ENCODE assay signal across 5 fruit fly cellular contexts in the genomic region with DNA sequence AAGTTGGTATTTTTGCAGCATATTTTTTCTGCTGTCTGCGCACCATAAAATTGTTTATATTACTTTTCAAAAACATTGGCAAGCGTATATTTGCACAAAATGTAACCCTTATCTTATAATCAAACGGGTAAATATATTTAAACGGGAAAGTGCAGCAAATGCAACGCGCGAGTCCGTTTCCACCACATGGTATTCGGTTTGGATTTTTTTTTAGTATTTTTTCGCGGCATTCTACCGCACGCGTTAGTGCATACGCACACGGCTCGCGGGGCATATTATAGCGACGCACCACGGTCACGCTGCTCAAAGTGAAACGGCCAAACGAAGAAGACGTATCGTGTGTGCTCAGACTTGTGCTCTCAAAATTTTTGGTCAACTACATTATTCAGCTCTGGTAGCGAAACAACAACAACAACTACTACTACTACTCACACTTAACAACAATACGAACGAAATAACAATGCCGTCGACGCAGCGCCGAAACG.
A peak's percentile ranks its signal among the peaks of the same experiment; 100 is the strongest.
TF ChIP-seq lines count a peak whose summit lies in the region.

A gene (plus strand): TSS at position 302 of the 485 bp plus-strand sequence.

- TF ChIP-seq CTCF in whole organism, embryonic (GFP tag; optimal IDR thresholded peaks at IDR 0.05; lab: Kevin White, UChicago), result peak; percentile 2

TF ChIP-seq in whole organism, adult, 20 proteins besides CTCF, POLR2A, EP300 and RAD21:
- TF ChIP-seq cnc (optimal IDR thresholded peaks at IDR 0.05; lab: Kevin White, UChicago) (no peak), Crg-1 (GFP tag; optimal IDR thresholded peaks at IDR 0.05; lab: Kevin White, UChicago) (peak; percentile 64), CG7101 (tag; optimal IDR thresholded peaks at IDR 0.05; lab: Kevin White, UChicago) (peak; percentile 52), Mnt (GFP tag; optimal IDR thresholded peaks at IDR 0.05; lab: Kevin White, UChicago) (peak; percentile 50), CG1620 (GFP tag; optimal IDR thresholded peaks at IDR 0.05; lab: Kevin White, UChicago) (peak; percentile 36), CG14711 (tag; optimal IDR thresholded peaks at IDR 0.05; lab: Kevin White, UChicago) (no peak), bab1 (GFP tag; optimal IDR thresholded peaks at IDR 0.05; lab: Kevin White, UChicago) (peak; percentile 46)

TF ChIP-seq in whole organism, embryonic, 481 proteins besides CTCF, POLR2A, EP300 and RAD21 (continues in another document):
- TF ChIP-seq caup (GFP tag; optimal IDR thresholded peaks at IDR 0.05; lab: Kevin White, UChicago; ENCODE audit: severe bottlenecking) (peak; percentile 62), Lhr (GFP tag; optimal IDR thresholded peaks at IDR 0.05; lab: Kevin White, UChicago) (peak; percentile 30), chinmo (GFP tag; IDR thresholded peaks at IDR 0.05; lab: Robert Waterston, UW; ENCODE audit: partially characterized antibody) (peak; percentile 28; the same call in 1 of the 4 replicates), mam (GFP tag; optimal IDR thresholded peaks at IDR 0.05; lab: Kevin White, UChicago) (peak; percentile 11), amos (GFP tag; IDR thresholded peaks at IDR 0.05; lab: Robert Waterston, UW; ENCODE audit: partially characterized antibody) (peak; percentile 54; the same call in 1 of the 2 replicates), Sry-δ (GFP tag; optimal IDR thresholded peaks at IDR 0.05; lab: Kevin White, UChicago) (peak; percentile 26), gfzf (GFP tag; optimal IDR thresholded peaks at IDR 0.05; lab: Kevin White, UChicago) (peak; percentile 90), Ssrp (tag; optimal IDR thresholded peaks at IDR 0.05; lab: Kevin White, UChicago) (no peak), H2.0 (GFP tag; IDR thresholded peaks at IDR 0.05; lab: Robert Waterston, UW) (no peak), Ets97D (GFP tag; optimal IDR thresholded peaks at IDR 0.05; lab: Kevin White, UChicago) (peak; percentile 31), ase (GFP tag; IDR thresholded peaks at IDR 0.05; lab: Robert Waterston, UW) (no peak), so (GFP tag; IDR thresholded peaks at IDR 0.05; lab: Robert Waterston, UW) (0 out of 3 replicates have a peak, but pooled peaks have one; percentile 11), CG7271 (tag; optimal IDR thresholded peaks at IDR 0.05; lab: Kevin White, UChicago) (peak; percentile 33), sd (tag; optimal IDR thresholded peaks at IDR 0.05; lab: Kevin White, UChicago) (no peak), CG17186 (GFP tag; optimal IDR thresholded peaks at IDR 0.05; lab: Kevin White, UChicago) (peak; percentile 9), CG13894 (tag; optimal IDR thresholded peaks at IDR 0.05; lab: Kevin White, UChicago) (peak; percentile 3), ems (GFP tag; optimal IDR thresholded peaks at IDR 0.05; lab: Kevin White, UChicago) (peak; percentile 1), Mes4 (GFP tag; optimal IDR thresholded peaks at IDR 0.05; lab: Kevin White, UChicago) (peak; percentile 6)

TF ChIP-seq in whole organism, prepupa, 60 proteins besides CTCF, POLR2A, EP300 and RAD21:
- TF ChIP-seq lz (GFP tag; optimal IDR thresholded peaks at IDR 0.05; lab: Kevin White, UChicago), result no peak
- TF ChIP-seq esn (GFP tag; optimal IDR thresholded peaks at IDR 0.05; lab: Kevin White, UChicago), result peak; percentile 27
- TF ChIP-seq eg (GFP tag; IDR thresholded peaks at IDR 0.05; lab: Robert Waterston, UW), result 0 out of 3 replicates have a peak, but pooled peaks have one; percentile 14
- TF ChIP-seq CG7368 (GFP tag; optimal IDR thresholded peaks at IDR 0.05; lab: Kevin White, UChicago), result no peak
- peak; percentile 17 for TF ChIP-seq Sox14 (GFP tag; optimal IDR thresholded peaks at IDR 0.05; lab: Kevin White, UChicago)
- no peak for TF ChIP-seq acj6 (GFP tag; optimal IDR thresholded peaks at IDR 0.05; lab: Kevin White, UChicago)
- peak; percentile 30 for TF ChIP-seq CG3919 (GFP tag; optimal IDR thresholded peaks at IDR 0.05; lab: Kevin White, UChicago)
- TF ChIP-seq Gug (GFP tag; IDR thresholded peaks at IDR 0.05; lab: Robert Waterston, UW), result no peak
- TF ChIP-seq CG6808 (GFP tag; optimal IDR thresholded peaks at IDR 0.05; lab: Kevin White, UChicago), result no peak
- no peak for TF ChIP-seq achi (GFP tag; optimal IDR thresholded peaks at IDR 0.05; lab: Kevin White, UChicago)
- no peak for TF ChIP-seq CG15336 (GFP tag; IDR thresholded peaks at IDR 0.05; lab: Robert Waterston, UW)
- TF ChIP-seq CG34406 (GFP tag; optimal IDR thresholded peaks at IDR 0.05; lab: Kevin White, UChicago), result no peak
- no peak for TF ChIP-seq svp (GFP tag; lab: Kevin White, UChicago)
- peak; percentile 49 for TF ChIP-seq Eip78C (GFP tag; lab: Kevin White, UChicago)
- TF ChIP-seq CG6792 (GFP tag; optimal IDR thresholded peaks at IDR 0.05; lab: Kevin White, UChicago), result no peak
- no peak for TF ChIP-seq Blimp-1 (GFP tag; optimal IDR thresholded peaks at IDR 0.05; lab: Kevin White, UChicago)

TF ChIP-seq in whole organism, pupa, 21 proteins besides CTCF, POLR2A, EP300 and RAD21:
- TF ChIP-seq fd96Ca (GFP tag; IDR thresholded peaks at IDR 0.05; lab: Robert Waterston, UW) (no peak; the same call in 2 of the 3 replicates), CG12605 (GFP tag; IDR thresholded peaks at IDR 0.05; lab: Robert Waterston, UW) (0 out of 2 replicates have a peak, but pooled peaks have one; percentile 33), CG4496 (GFP tag; IDR thresholded peaks at IDR 0.05; lab: Robert Waterston, UW) (no peak), Ets98B (GFP tag; IDR thresholded peaks at IDR 0.05; lab: Robert Waterston, UW) (peak; percentile 9; the same call in 1 of the 2 replicates), CG10348 (GFP tag; IDR thresholded peaks at IDR 0.05; lab: Robert Waterston, UW) (no peak), CG32121 (GFP tag; IDR thresholded peaks at IDR 0.05; lab: Robert Waterston, UW) (no peak), CG14655 (GFP tag; optimal IDR thresholded peaks at IDR 0.05; lab: Kevin White, UChicago) (no peak)

TF ChIP-seq in whole organism, wandering third instar larva, 38 proteins besides CTCF, POLR2A, EP300 and RAD21:
- no peak for TF ChIP-seq CrebA (GFP tag; optimal IDR thresholded peaks at IDR 0.05; lab: Kevin White, UChicago; ENCODE audit: borderline replicate concordance)
- TF ChIP-seq lola (GFP tag; optimal IDR thresholded peaks at IDR 0.05; lab: Kevin White, UChicago), result no peak
- TF ChIP-seq woc (GFP tag; optimal IDR thresholded peaks at IDR 0.05; lab: Kevin White, UChicago), result no peak
- TF ChIP-seq Abd-B (GFP tag; optimal IDR thresholded peaks at IDR 0.05; lab: Kevin White, UChicago), result no peak
- no peak for TF ChIP-seq Hr83 (GFP tag; optimal IDR thresholded peaks at IDR 0.05; lab: Kevin White, UChicago; ENCODE audit: poor library complexity, severe bottlenecking)
- no peak for TF ChIP-seq Rel (GFP tag; optimal IDR thresholded peaks at IDR 0.05; lab: Kevin White, UChicago)
- peak; percentile 15 for TF ChIP-seq Rel (tag; optimal IDR thresholded peaks at IDR 0.05; lab: Kevin White, UChicago)
- TF ChIP-seq CG9705 (GFP tag; optimal IDR thresholded peaks at IDR 0.05; lab: Kevin White, UChicago), result no peak
- peak; percentile 3 for TF ChIP-seq Sp1 (GFP tag; optimal IDR thresholded peaks at IDR 0.05; lab: Kevin White, UChicago)
- TF ChIP-seq pan (optimal IDR thresholded peaks at IDR 0.05; lab: Kevin White, UChicago), result no peak
- TF ChIP-seq psq (GFP tag; optimal IDR thresholded peaks at IDR 0.05; lab: Kevin White, UChicago), result no peak
- TF ChIP-seq Hnf4 (GFP tag; optimal IDR thresholded peaks at IDR 0.05; lab: Kevin White, UChicago), result peak; percentile 47
- TF ChIP-seq br (GFP tag; optimal IDR thresholded peaks at IDR 0.05; lab: Kevin White, UChicago), result no peak
- no peak for TF ChIP-seq jim (GFP tag; optimal IDR thresholded peaks at IDR 0.05; lab: Kevin White, UChicago)
- peak; percentile 22 for TF ChIP-seq Dif (GFP tag; optimal IDR thresholded peaks at IDR 0.05; lab: Kevin White, UChicago; ENCODE audit: partially characterized antibody)
- TF ChIP-seq dmrt93B (GFP tag; optimal IDR thresholded peaks at IDR 0.05; lab: Kevin White, UChicago), result no peak
- peak; percentile 5 for TF ChIP-seq h (GFP tag; optimal IDR thresholded peaks at IDR 0.05; lab: Kevin White, UChicago)
- peak; percentile 49 for TF ChIP-seq Myc (optimal IDR thresholded peaks at IDR 0.05; lab: Kevin White, UChicago)
- TF ChIP-seq fru (GFP tag; optimal IDR thresholded peaks at IDR 0.05; lab: Kevin White, UChicago), result no peak
- TF ChIP-seq Jra (GFP tag; optimal IDR thresholded peaks at IDR 0.05; lab: Kevin White, UChicago), result no peak
- no peak for TF ChIP-seq tai (GFP tag; optimal IDR thresholded peaks at IDR 0.05; lab: Kevin White, UChicago)
- peak; percentile 42 for TF ChIP-seq rgr (GFP tag; optimal IDR thresholded peaks at IDR 0.05; lab: Kevin White, UChicago)
- TF ChIP-seq foxo (GFP tag; optimal IDR thresholded peaks at IDR 0.05; lab: Kevin White, UChicago), result peak in 1 of 2 experiments; percentile 8
- TF ChIP-seq Dfd (GFP tag; optimal IDR thresholded peaks at IDR 0.05; lab: Kevin White, UChicago), result no peak
- no peak for TF ChIP-seq OdsH (GFP tag; optimal IDR thresholded peaks at IDR 0.05; lab: Kevin White, UChicago)
- TF ChIP-seq brk (GFP tag; optimal IDR thresholded peaks at IDR 0.05; lab: Kevin White, UChicago), result no peak
- no peak for TF ChIP-seq sv (GFP tag; optimal IDR thresholded peaks at IDR 0.05; lab: Kevin White, UChicago)
